Worm (Caenorhabditis elegans) whole organism, young adult: ENCODE measurements around the gene sdc-2.

Source experiments
- B0019.2 ChIP-seq: fragments of 200-800 bp; sonication (Bioruptor generic); conservative IDR thresholded peaks from 2 replicates; pipeline ENCODE4 v1.3.6; 2022; ENCODE audit warnings: missing genetic modification reagents, missing genetic modification characterization, missing compliant biosample characterization
- B0035.1 ChIP-seq: sonication (generic microtip); optimal IDR thresholded peaks from 2 replicates; lab custom pipeline; 2016; ENCODE audit warnings: missing genetic modification characterization, mild to moderate bottlenecking, missing compliant biosample characterization, missing genotype, missing genetic modification reagents
- F37B4.10 ChIP-seq: fragments of 200-800 bp; sonication (Bioruptor generic); IDR thresholded peaks from 2 replicates; pipeline ENCODE4 v1.3.6; 2022; ENCODE audit warnings: missing genetic modification characterization, missing compliant biosample characterization
- F39B2.1 ChIP-seq: fragments of 200-800 bp; sonication (Bioruptor generic); IDR thresholded peaks from 2 replicates; pipeline ENCODE4 v1.3.6; 2022; ENCODE audit warnings: missing genetic modification reagents, missing genetic modification characterization, missing compliant biosample characterization
- K11D2.4 ChIP-seq: fragments of 200-800 bp; sonication (Bioruptor generic); IDR thresholded peaks from 2 replicates; pipeline ENCODE4 v1.3.6; 2022; ENCODE audit warnings: missing genetic modification reagents, missing genetic modification characterization, missing compliant biosample characterization
- Y53G8AR.9 ChIP-seq: fragments of 200-800 bp; sonication (Bioruptor generic); conservative IDR thresholded peaks from 2 replicates; pipeline ENCODE4 v1.3.6; 2022; ENCODE audit warnings: missing genetic modification reagents, missing genetic modification characterization, missing compliant biosample characterization
- Y56A3A.18 ChIP-seq: fragments of 200-800 bp; sonication (Bioruptor generic); IDR thresholded peaks from 2 replicates; pipeline ENCODE4 v1.3.6; 2022; ENCODE audit warnings: missing genetic modification reagents, missing genetic modification characterization, missing compliant biosample characterization
- Y79H2A.3 ChIP-seq: fragments of 200-800 bp; sonication (Bioruptor generic); conservative IDR thresholded peaks from 2 replicates; pipeline ENCODE4 v1.3.6; 2022; ENCODE audit warnings: missing genetic modification reagents, missing genetic modification characterization, missing compliant biosample characterization
- aptf-2 ChIP-seq: fragments of 200-800 bp; sonication (Bioruptor generic); conservative IDR thresholded peaks from 2 replicates; pipeline ENCODE4 v1.3.6; 2022; ENCODE audit warnings: missing genetic modification reagents, missing genetic modification characterization, missing compliant biosample characterization
- atf-7 ChIP-seq: sonication (generic microtip); optimal IDR thresholded peaks from 2 replicates; lab custom pipeline; 2017; ENCODE audit warnings: mild to moderate bottlenecking, missing genetic modification characterization, missing compliant biosample characterization
- attf-3 ChIP-seq: fragments of 200-800 bp; sonication (Bioruptor generic); conservative IDR thresholded peaks from 2 replicates; pipeline ENCODE4 v1.3.6; 2022; ENCODE audit warnings: missing genetic modification reagents, missing genetic modification characterization, missing compliant biosample characterization
- attf-6 ChIP-seq: fragments of 200-800 bp; sonication (Bioruptor generic); IDR thresholded peaks from 2 replicates; pipeline ENCODE4 v1.3.6; 2022; ENCODE audit warnings: missing genetic modification reagents, missing genetic modification characterization, missing compliant biosample characterization
- cebp-1 ChIP-seq, 2 experiments: fragments of 200-800 bp in 1 of 2; sonication (Bioruptor generic) in 1 of 2; sonication (generic microtip) in 1 of 2; IDR thresholded peaks in 1 of 2; optimal IDR thresholded peaks in 1 of 2; 2 replicates each; pipeline versions ENCODE4 v1.3.6 to Lab custom; 2017 to 2022; ENCODE audit warnings: missing compliant biosample characterization in 2 of 2, missing genetic modification characterization in 2 of 2, mild to moderate bottlenecking in 1 of 2, missing genetic modification reagents in 1 of 2, moderate library complexity in 1 of 2
- ceh-27 ChIP-seq: fragments of 200-800 bp; sonication (Bioruptor generic); optimal IDR thresholded peaks from 2 replicates; lab custom pipeline; 2018; ENCODE audit warnings: mild to moderate bottlenecking, missing genetic modification characterization, moderate library complexity, missing compliant biosample characterization
- ceh-58 ChIP-seq: fragments of 200-800 bp; sonication (Bioruptor generic); IDR thresholded peaks from 2 replicates; pipeline ENCODE4 v1.3.6; 2022; ENCODE audit warnings: missing genetic modification characterization, missing compliant biosample characterization
- dpl-1 ChIP-seq: fragments of 150-350 bp; optimal IDR thresholded peaks from 2 replicates; lab custom pipeline; 2014; ENCODE audit warnings: missing biosample characterization, missing genetic modification reagents, missing genetic modification characterization
- egrh-3 ChIP-seq: fragments of 200-800 bp; sonication (Bioruptor generic); IDR thresholded peaks from 2 replicates; pipeline ENCODE4 v1.3.6; 2022; ENCODE audit warnings: missing genetic modification reagents, missing genetic modification characterization, missing compliant biosample characterization
- ekl-4 ChIP-seq: fragments of 200-800 bp; sonication (Bioruptor generic); IDR thresholded peaks from 2 replicates; pipeline ENCODE4 v1.3.6; 2022; ENCODE audit warnings: missing genetic modification reagents, missing genetic modification characterization, missing compliant biosample characterization
- ets-4 ChIP-seq: fragments of 200-800 bp; sonication (Bioruptor generic); optimal IDR thresholded peaks from 2 replicates; lab custom pipeline; 2018; ENCODE audit warnings: mild to moderate bottlenecking, missing genetic modification characterization, missing compliant biosample characterization
- gei-17 ChIP-seq: fragments of 200-800 bp; sonication (Bioruptor generic); optimal IDR thresholded peaks from 2 replicates; lab custom pipeline; 2018; ENCODE audit warnings: mild to moderate bottlenecking, missing genetic modification characterization, missing compliant biosample characterization
- him-1 ChIP-seq: sonication (generic microtip); optimal IDR thresholded peaks from 2 replicates; lab custom pipeline; 2016; ENCODE audit warnings: missing genotype, missing genetic modification reagents, missing genetic modification characterization, missing compliant biosample characterization
- hsf-1 ChIP-seq: fragments of 200-800 bp; sonication (Bioruptor generic); IDR thresholded peaks from 2 replicates; pipeline ENCODE4 v1.3.6; 2022; ENCODE audit warnings: missing genetic modification reagents, missing genetic modification characterization, missing compliant biosample characterization
- let-607 ChIP-seq, 2 experiments: fragments of 200-800 bp in 1 of 2; sonication (Bioruptor generic) in 1 of 2; sonication (generic microtip) in 1 of 2; optimal IDR thresholded peaks; 2 replicates each; lab custom pipeline; 2016 to 2018; ENCODE audit warnings: mild to moderate bottlenecking in 2 of 2, missing compliant biosample characterization in 2 of 2, missing genetic modification characterization in 2 of 2, moderate library complexity in 2 of 2, missing genotype in 1 of 2
- lin-26 ChIP-seq: fragments of 200-800 bp; sonication (Bioruptor generic); IDR thresholded peaks from 2 replicates; pipeline ENCODE4 v1.3.6; 2022; ENCODE audit warnings: missing genetic modification reagents, missing genetic modification characterization, missing compliant biosample characterization
- lin-54 ChIP-seq: fragments of 200-800 bp; sonication (Bioruptor generic); optimal IDR thresholded peaks from 2 replicates; lab custom pipeline; 2018; ENCODE audit warnings: mild to moderate bottlenecking, missing genetic modification characterization, missing compliant biosample characterization
- lsl-1 ChIP-seq: fragments of 200-800 bp; sonication (Bioruptor generic); optimal IDR thresholded peaks from 2 replicates; lab custom pipeline; 2018; ENCODE audit warnings: mild to moderate bottlenecking, missing genetic modification characterization, moderate library complexity, missing compliant biosample characterization
- madf-10 ChIP-seq: sonication (generic microtip); optimal IDR thresholded peaks from 2 replicates; lab custom pipeline; 2016; ENCODE audit warnings: mild to moderate bottlenecking, missing genetic modification characterization, missing compliant biosample characterization
- madf-3 ChIP-seq: fragments of 200-800 bp; sonication (Bioruptor generic); IDR thresholded peaks from 2 replicates; pipeline ENCODE4 v1.3.6; 2022; ENCODE audit warnings: missing genetic modification reagents, missing genetic modification characterization, missing compliant biosample characterization
- madf-8 ChIP-seq: fragments of 200-800 bp; sonication (Bioruptor generic); conservative IDR thresholded peaks from 2 replicates; pipeline ENCODE4 v1.3.6; 2022; ENCODE audit warnings: missing genetic modification reagents, missing genetic modification characterization, missing compliant biosample characterization
- mcd-1 ChIP-seq: fragments of 200-800 bp; sonication (Bioruptor generic); IDR thresholded peaks from 2 replicates; pipeline ENCODE4 v1.3.6; 2022; ENCODE audit warnings: missing genetic modification reagents, missing genetic modification characterization, missing compliant biosample characterization
- mes-4 ChIP-seq: sonication (generic microtip); optimal IDR thresholded peaks from 2 replicates; lab custom pipeline; 2016; ENCODE audit warnings: missing genotype, missing genetic modification characterization, missing compliant biosample characterization
- nhr-179 ChIP-seq: sonication (generic microtip); optimal IDR thresholded peaks from 2 replicates; lab custom pipeline; 2016; ENCODE audit warnings: mild to moderate bottlenecking, missing genetic modification characterization, missing compliant biosample characterization
- nhr-27 ChIP-seq: fragments of 200-800 bp; sonication (Bioruptor generic); optimal IDR thresholded peaks from 2 replicates; lab custom pipeline; 2018; ENCODE audit warnings: mild to moderate bottlenecking, missing genetic modification characterization, moderate library complexity, missing compliant biosample characterization
- nhr-80 ChIP-seq: sonication (generic microtip); optimal IDR thresholded peaks from 2 replicates; lab custom pipeline; 2016; ENCODE audit warnings: missing genetic modification characterization, missing compliant biosample characterization
- pbrm-1 ChIP-seq: fragments of 200-800 bp; sonication (Bioruptor generic); IDR thresholded peaks from 2 replicates; pipeline ENCODE4 v1.3.6; 2022; ENCODE audit warnings: missing genetic modification reagents, missing genetic modification characterization, missing compliant biosample characterization
- sdz-38 ChIP-seq: sonication (generic microtip); optimal IDR thresholded peaks from 2 replicates; lab custom pipeline; 2016; ENCODE audit warnings: missing genotype, missing genetic modification characterization, missing compliant biosample characterization
- snpc-4 ChIP-seq, 5 experiments: fragments of 150-350 bp in 1 of 5; sonication (generic microtip) in 4 of 5; optimal IDR thresholded peaks; 2 replicates each; lab custom pipeline; 2014 to 2018; ENCODE audit warnings: missing genetic modification characterization in 5 of 5, missing biosample characterization in 3 of 5, antibody characterized with exemption in 2 of 5, mild to moderate bottlenecking in 2 of 5, missing compliant biosample characterization in 2 of 5, missing genotype in 2 of 5, moderate library complexity in 2 of 5, missing genetic modification reagents in 1 of 5
- somi-1 ChIP-seq: fragments of 200-800 bp; sonication (Bioruptor generic); optimal IDR thresholded peaks from 2 replicates; lab custom pipeline; 2018; ENCODE audit warnings: mild to moderate bottlenecking, missing genetic modification characterization, missing compliant biosample characterization
- sptf-2 ChIP-seq: fragments of 200-800 bp; sonication (Bioruptor generic); optimal IDR thresholded peaks from 2 replicates; lab custom pipeline; 2018; ENCODE audit warnings: mild to moderate bottlenecking, missing genetic modification characterization, missing compliant biosample characterization
- tbx-9 ChIP-seq: sonication (generic microtip); optimal IDR thresholded peaks from 2 replicates; lab custom pipeline; 2016; ENCODE audit warnings: borderline replicate concordance, missing genetic modification characterization, inconsistent platforms, missing compliant biosample characterization
- tlf-1 ChIP-seq: fragments of 200-800 bp; sonication (Bioruptor generic); optimal IDR thresholded peaks from 2 replicates; lab custom pipeline; 2018; ENCODE audit warnings: mild to moderate bottlenecking, missing genetic modification characterization, missing compliant biosample characterization
- unc-62 ChIP-seq: fragments of 150-350 bp; optimal IDR thresholded peaks from 2 replicates; lab custom pipeline; 2014; ENCODE audit warnings: missing biosample characterization, missing genetic modification reagents, missing genetic modification characterization
- xnd-1 ChIP-seq: sonication (generic microtip); optimal IDR thresholded peaks from 2 replicates; lab custom pipeline; 2016; ENCODE audit warnings: missing genotype, missing genetic modification reagents, missing genetic modification characterization, missing compliant biosample characterization
- ztf-18 ChIP-seq: sonication (generic microtip); optimal IDR thresholded peaks from 2 replicates; lab custom pipeline; 2016; ENCODE audit warnings: missing genotype, mild to moderate bottlenecking, missing genetic modification characterization, missing compliant biosample characterization
- ztf-25 ChIP-seq: fragments of 200-800 bp; sonication (Bioruptor generic); IDR thresholded peaks from 2 replicates; pipeline ENCODE4 v1.3.6; 2022; ENCODE audit warnings: missing genetic modification reagents, missing genetic modification characterization, missing compliant biosample characterization
- ztf-26 ChIP-seq: sonication (generic microtip); optimal IDR thresholded peaks from 2 replicates; lab custom pipeline; 2017; ENCODE audit warnings: missing genetic modification characterization, missing compliant biosample characterization
- ztf-6 ChIP-seq: fragments of 200-800 bp; sonication (Bioruptor generic); IDR thresholded peaks from 2 replicates; pipeline ENCODE4 v1.3.6; 2022; ENCODE audit warnings: missing genetic modification reagents, missing genetic modification characterization, missing compliant biosample characterization

Gene sdc-2

DNA sequence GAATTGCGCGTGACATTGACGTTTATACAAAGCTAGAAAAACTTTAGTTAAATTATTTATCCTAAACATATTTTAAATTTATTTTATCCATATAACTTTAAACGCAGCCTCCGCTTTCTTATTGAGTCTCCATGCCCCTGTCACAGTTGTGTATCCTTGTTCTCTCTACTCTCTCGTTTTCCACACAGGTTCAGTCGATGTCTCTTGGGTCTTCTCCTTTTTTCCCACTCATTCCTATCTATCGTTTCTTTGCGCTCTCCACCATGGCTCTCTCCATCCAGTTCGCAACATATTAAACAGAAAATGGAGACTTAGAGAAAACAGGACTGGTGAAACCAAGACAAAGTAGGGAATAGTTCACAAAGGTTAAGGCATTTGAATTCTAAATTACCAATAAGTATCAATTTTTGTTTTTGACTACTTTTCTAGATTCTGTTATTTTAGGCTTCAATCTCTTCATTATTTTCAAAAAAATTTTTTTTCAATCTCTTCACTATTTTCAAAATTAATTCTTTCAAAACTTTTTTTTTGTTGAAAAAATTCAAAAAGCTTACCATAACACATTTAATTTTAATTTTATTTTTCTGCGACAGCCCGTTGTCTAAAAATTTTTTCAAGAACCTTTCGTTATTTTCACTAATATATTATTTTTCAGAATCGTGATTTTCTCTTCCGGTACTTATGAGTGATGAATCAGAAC lies at the start of gene sdc-2 (continued):
- TF ChIP-seq nhr-80 (tag; lab: Kevin White, UChicago) (peak; percentile 77), ekl-4 (no peak), snpc-4 (GFP tag; optimal IDR thresholded peaks at IDR 0.05; lab: Kevin White, UChicago) (no peak), snpc-4 (tag; optimal IDR thresholded peaks at IDR 0.05; lab: Kevin White, UChicago) (peak in 2 of 4 experiments; percentile 3 to 38), xnd-1 (tag; lab: Kevin White, UChicago) (no peak), hsf-1 (GFP tag; lab: Robert Waterston, UW) (no peak), ztf-18 (no peak), ztf-25 (GFP tag; lab: Robert Waterston, UW) (no peak), madf-10 (tag; lab: Kevin White, UChicago) (no peak), mcd-1 (GFP tag; lab: Robert Waterston, UW) (no peak; the same call in 1 of the 2 replicates), gei-17 (GFP tag; lab: Kevin White, UChicago) (peak; percentile 93), Y56A3A.18 (GFP tag; lab: Robert Waterston, UW) (peak; percentile 81; the same call in 1 of the 2 replicates), ztf-6 (GFP tag; lab: Robert Waterston, UW) (no peak), ets-4 (GFP tag; lab: Kevin White, UChicago) (no peak), B0019.2 (no peak), cebp-1 (GFP tag; IDR thresholded peaks at IDR 0.05; lab: Robert Waterston, UW) (no peak), cebp-1 (tag; optimal IDR thresholded peaks at IDR 0.05; lab: Kevin White, UChicago) (peak; percentile 84), nhr-179 (tag; lab: Kevin White, UChicago) (no peak), ceh-27 (GFP tag; lab: Kevin White, UChicago) (peak; percentile 45), lin-54 (no peak), let-607 (tag; optimal IDR thresholded peaks at IDR 0.05; lab: Kevin White, UChicago) (peak in 1 of 2 experiments; percentile 5), attf-3 (GFP tag; lab: Robert Waterston, UW) (no peak), unc-62 (GFP tag; lab: Kevin White, UChicago) (peak; percentile 2), atf-7 (tag; lab: Kevin White, UChicago) (no peak), lsl-1 (GFP tag; lab: Kevin White, UChicago) (no peak), dpl-1 (GFP tag; lab: Kevin White, UChicago) (no peak), tbx-9 (tag; lab: Kevin White, UChicago) (no peak), lin-26 (GFP tag; lab: Robert Waterston, UW) (no peak), Y53G8AR.9 (no peak), madf-8 (GFP tag; lab: Robert Waterston, UW) (no peak), B0035.1 (tag; lab: Kevin White, UChicago) (no peak), him-1 (tag; lab: Kevin White, UChicago) (no peak), sdz-38 (tag; lab: Kevin White, UChicago) (no peak), somi-1 (GFP tag; lab: Kevin White, UChicago) (peak; percentile 64), nhr-27 (tag; lab: Kevin White, UChicago) (no peak), F37B4.10 (no peak), mes-4 (tag; lab: Kevin White, UChicago) (no peak), sptf-2 (GFP tag; lab: Kevin White, UChicago) (no peak), ztf-26 (tag; lab: Kevin White, UChicago) (peak; percentile 66), tlf-1 (GFP tag; lab: Kevin White, UChicago) (peak; percentile 69), attf-6 (no peak), madf-3 (GFP tag; lab: Robert Waterston, UW) (no peak), Y79H2A.3 (no peak), pbrm-1 (GFP tag; lab: Robert Waterston, UW) (no peak), F39B2.1 (GFP tag; lab: Robert Waterston, UW) (no peak), aptf-2 (GFP tag; lab: Robert Waterston, UW) (no peak), ceh-58 (GFP tag; lab: Robert Waterston, UW) (no peak), egrh-3 (no peak), K11D2.4 (GFP tag; lab: Robert Waterston, UW) (peak; percentile 69; the same call in 1 of the 2 replicates)
